Fruit fly (Drosophila melanogaster) whole organism, embryonic: Measurements from ENCODE around the gene tst.

ENCODE experiments used
- Ada2b ChIP-seq: fragments of 200-800 bp; sonication (Bioruptor generic); IDR thresholded peaks from 2 replicates; pipeline ENCODE4 v1.3.6; 2022; ENCODE audit warnings: missing biosample characterization, missing genetic modification characterization
- Antp ChIP-seq: fragments of 200-800 bp; sonication (Bioruptor generic); optimal IDR thresholded peaks from 3 replicates; lab custom pipeline; 2016; ENCODE audit warnings: missing biosample characterization, missing genetic modification characterization
- Atf-2 ChIP-seq: fragments of 200-800 bp; sonication (Bioruptor generic); optimal IDR thresholded peaks from 2 replicates; lab custom pipeline; 2016; ENCODE audit warnings: missing biosample characterization, missing genetic modification characterization
- Blimp-1 ChIP-seq: fragments of 200-800 bp; sonication (Bioruptor generic); optimal IDR thresholded peaks from 3 replicates; lab custom pipeline; 2018; ENCODE audit warnings: missing biosample characterization, missing genetic modification characterization, mild to moderate bottlenecking, moderate library complexity, missing genetic modification reagents
- CG10274 ChIP-seq: fragments of 200-800 bp; sonication (Bioruptor generic); optimal IDR thresholded peaks from 3 replicates; lab custom pipeline; 2017; ENCODE audit warnings: missing biosample characterization, mild to moderate bottlenecking, missing genetic modification characterization
- CG10366 ChIP-seq: fragments of 200-800 bp; sonication (Bioruptor generic); IDR thresholded peaks from 2 replicates; pipeline ENCODE4 v1.3.6; 2022; ENCODE audit warnings: missing biosample characterization, missing genetic modification characterization
- CG12236 ChIP-seq: fragments of 200-800 bp; sonication (Bioruptor generic); optimal IDR thresholded peaks from 2 replicates; lab custom pipeline; 2016; ENCODE audit warnings: missing biosample characterization, missing genetic modification characterization
- CG12769 ChIP-seq: fragments of 200-800 bp; sonication (Bioruptor generic); optimal IDR thresholded peaks from 2 replicates; lab custom pipeline; 2019; ENCODE audit warnings: missing biosample characterization, mild to moderate bottlenecking, missing genetic modification characterization, moderate library complexity
- CG15073 ChIP-seq: fragments of 200-800 bp; sonication (Bioruptor generic); optimal IDR thresholded peaks from 2 replicates; lab custom pipeline; 2016; ENCODE audit warnings: missing biosample characterization, missing genetic modification characterization
- CG15479 ChIP-seq: fragments of 200-800 bp; sonication (Bioruptor generic); optimal IDR thresholded peaks from 3 replicates; lab custom pipeline; 2019; ENCODE audit warnings: missing biosample characterization, mild to moderate bottlenecking, missing genetic modification characterization, moderate library complexity
- CG15601 ChIP-seq: fragments of 200-800 bp; sonication (Bioruptor generic); optimal IDR thresholded peaks from 3 replicates; lab custom pipeline; 2019; ENCODE audit warnings: missing biosample characterization, mild to moderate bottlenecking, missing genetic modification characterization, moderate library complexity
- CG17802 ChIP-seq: fragments of 200-800 bp; sonication (Bioruptor generic); optimal IDR thresholded peaks from 2 replicates; lab custom pipeline; 2018; ENCODE audit warnings: missing biosample characterization, mild to moderate bottlenecking, missing genetic modification characterization, moderate library complexity
- CG18011 ChIP-seq: fragments of 200-800 bp; sonication (Bioruptor generic); optimal IDR thresholded peaks from 2 replicates; lab custom pipeline; 2017; ENCODE audit warnings: missing biosample characterization, missing genetic modification characterization, mild to moderate bottlenecking, moderate library complexity, missing genotype
- CG2678 ChIP-seq: fragments of 200-800 bp; sonication (Bioruptor generic); optimal IDR thresholded peaks from 3 replicates; lab custom pipeline; 2019; ENCODE audit warnings: missing biosample characterization, mild to moderate bottlenecking, missing genetic modification characterization, moderate library complexity
- CG31224 ChIP-seq: fragments of 200-800 bp; sonication (Bioruptor generic); IDR thresholded peaks from 2 replicates; pipeline ENCODE4 v1.3.6; 2022; ENCODE audit warnings: missing biosample characterization, missing genetic modification characterization
- CG4424 ChIP-seq: fragments of 200-800 bp; sonication (Bioruptor generic); optimal IDR thresholded peaks from 3 replicates; lab custom pipeline; 2016; ENCODE audit warnings: missing biosample characterization, missing genetic modification characterization
- CG4617 ChIP-seq: fragments of 200-800 bp; sonication (Bioruptor generic); optimal IDR thresholded peaks from 3 replicates; lab custom pipeline; 2016; ENCODE audit warnings: missing biosample characterization, missing genetic modification characterization, borderline replicate concordance
- CG6683 ChIP-seq: fragments of 200-800 bp; sonication (Bioruptor generic); optimal IDR thresholded peaks from 2 replicates; lab custom pipeline; 2017; ENCODE audit warnings: missing biosample characterization, mild to moderate bottlenecking, missing genetic modification characterization, missing genetic modification reagents
- CG6765 ChIP-seq: fragments of 200-800 bp; sonication (Bioruptor generic); optimal IDR thresholded peaks from 3 replicates; lab custom pipeline; 2017; ENCODE audit warnings: missing biosample characterization, mild to moderate bottlenecking, missing genetic modification characterization
- CG7839 ChIP-seq: fragments of 200-800 bp; sonication (Bioruptor generic); optimal IDR thresholded peaks from 3 replicates; lab custom pipeline; 2018; ENCODE audit warnings: missing biosample characterization, mild to moderate bottlenecking, missing genetic modification characterization, moderate library complexity
- CG7987 ChIP-seq: fragments of 200-800 bp; sonication (Bioruptor generic); optimal IDR thresholded peaks from 2 replicates; lab custom pipeline; 2018; ENCODE audit warnings: missing biosample characterization, mild to moderate bottlenecking, missing genetic modification characterization, moderate library complexity
- CG8089 ChIP-seq: fragments of 200-800 bp; sonication (Bioruptor generic); optimal IDR thresholded peaks from 3 replicates; lab custom pipeline; 2016; ENCODE audit warnings: missing biosample characterization, missing genetic modification characterization
- CG9609 ChIP-seq: fragments of 200-800 bp; sonication (Bioruptor generic); optimal IDR thresholded peaks from 3 replicates; lab custom pipeline; 2016; ENCODE audit warnings: missing biosample characterization, missing genetic modification characterization
- E2f1 ChIP-seq: fragments of 200-800 bp; sonication (Bioruptor generic); IDR thresholded peaks from 2 replicates; pipeline ENCODE4 v1.3.6; 2022; ENCODE audit warnings: missing biosample characterization, missing genetic modification characterization
- Eip74EF ChIP-seq, 2 experiments: fragments of 200-800 bp in 1 of 2; fragments of >200 bp in 1 of 2; sonication (Bioruptor generic) in 1 of 2; optimal IDR thresholded peaks; 2 replicates each; lab custom pipeline; 2017 to 2019; ENCODE audit warnings: missing biosample characterization in 2 of 2, missing genetic modification characterization in 2 of 2, mild to moderate bottlenecking in 1 of 2, moderate library complexity in 1 of 2
- Elba2 ChIP-seq: fragments of 200-800 bp; sonication (Bioruptor generic); optimal IDR thresholded peaks from 3 replicates; lab custom pipeline; 2016; ENCODE audit warnings: missing biosample characterization, missing genetic modification characterization
- Gug ChIP-seq: fragments of 200-800 bp; sonication (Bioruptor generic); IDR thresholded peaks from 4 replicates; pipeline ENCODE4 v1.3.6; 2022; ENCODE audit warnings: missing biosample characterization, missing genetic modification characterization
- Hey ChIP-seq: fragments of 200-800 bp; sonication (Bioruptor generic); optimal IDR thresholded peaks from 3 replicates; lab custom pipeline; 2018; ENCODE audit warnings: missing biosample characterization, mild to moderate bottlenecking, missing genetic modification characterization
- Hmr ChIP-seq: fragments of 200-800 bp; sonication (Bioruptor generic); optimal IDR thresholded peaks from 3 replicates; lab custom pipeline; 2017; ENCODE audit warnings: mild to moderate bottlenecking, missing biosample characterization, missing genetic modification reagents, missing genetic modification characterization
- Lhr ChIP-seq: fragments of 200-800 bp; sonication (Bioruptor generic); optimal IDR thresholded peaks from 3 replicates; lab custom pipeline; 2017; ENCODE audit warnings: mild to moderate bottlenecking, missing biosample characterization, missing genetic modification reagents, missing genetic modification characterization
- MBD-R2 ChIP-seq: fragments of 200-800 bp; sonication (Bioruptor generic); IDR thresholded peaks from 2 replicates; pipeline ENCODE4 v1.3.6; 2022; ENCODE audit warnings: missing biosample characterization, missing genetic modification characterization
- Neu2 ChIP-seq: fragments of 200-800 bp; sonication (Bioruptor generic); optimal IDR thresholded peaks from 3 replicates; lab custom pipeline; 2016; ENCODE audit warnings: missing biosample characterization, missing genetic modification characterization, borderline replicate concordance
- Tbp ChIP-seq: fragments of >200 bp; optimal IDR thresholded peaks from 2 replicates; lab custom pipeline; 2018; ENCODE audit warnings: missing biosample characterization, missing genetic modification characterization
- ac ChIP-seq: fragments of 200-800 bp; sonication (Bioruptor generic); optimal IDR thresholded peaks from 3 replicates; lab custom pipeline; 2017; ENCODE audit warnings: missing biosample characterization, mild to moderate bottlenecking, missing genetic modification characterization
- al ChIP-seq: fragments of 200-800 bp; sonication (Bioruptor generic); IDR thresholded peaks from 2 replicates; pipeline ENCODE4 v1.3.6; 2022; ENCODE audit warnings: missing biosample characterization, missing genetic modification characterization
- grn ChIP-seq: fragments of 200-800 bp; sonication (Bioruptor generic); optimal IDR thresholded peaks from 3 replicates; lab custom pipeline; 2017; ENCODE audit warnings: missing biosample characterization, missing genetic modification characterization
- lab ChIP-seq: fragments of 200-800 bp; sonication (Bioruptor generic); optimal IDR thresholded peaks from 3 replicates; lab custom pipeline; 2017; ENCODE audit warnings: missing biosample characterization, missing genetic modification characterization, mild to moderate bottlenecking, moderate library complexity, missing genetic modification reagents
- lilli ChIP-seq: fragments of 200-800 bp; sonication (Bioruptor generic); optimal IDR thresholded peaks from 3 replicates; lab custom pipeline; 2016; ENCODE audit warnings: missing biosample characterization, missing genetic modification characterization
- mam ChIP-seq: fragments of 200-800 bp; sonication (Bioruptor generic); optimal IDR thresholded peaks from 3 replicates; lab custom pipeline; 2016; ENCODE audit warnings: missing biosample characterization, missing genetic modification characterization
- nmo ChIP-seq: fragments of 200-800 bp; sonication (Bioruptor generic); optimal IDR thresholded peaks from 2 replicates; lab custom pipeline; 2018; ENCODE audit warnings: missing biosample characterization, mild to moderate bottlenecking, missing genetic modification characterization, moderate library complexity
- nom ChIP-seq: fragments of 200-800 bp; sonication (Bioruptor generic); optimal IDR thresholded peaks from 2 replicates; lab custom pipeline; 2017; ENCODE audit warnings: missing biosample characterization, missing genetic modification characterization, mild to moderate bottlenecking, moderate library complexity, missing genetic modification reagents
- oc ChIP-seq: fragments of 200-800 bp; sonication (Bioruptor generic); optimal IDR thresholded peaks from 2 replicates; lab custom pipeline; 2018; ENCODE audit warnings: missing biosample characterization, mild to moderate bottlenecking, missing genetic modification characterization, moderate library complexity
- repo ChIP-seq: fragments of 200-800 bp; sonication (Bioruptor generic); optimal IDR thresholded peaks from 2 replicates; lab custom pipeline; 2016; ENCODE audit warnings: missing biosample characterization, missing genetic modification characterization
- row ChIP-seq: fragments of 200-800 bp; sonication (Bioruptor generic); IDR thresholded peaks from 3 replicates; pipeline ENCODE4 v1.3.6; 2022; ENCODE audit warnings: missing biosample characterization, missing genetic modification characterization
- run ChIP-seq: fragments of 200-800 bp; sonication (Bioruptor generic); optimal IDR thresholded peaks from 3 replicates; lab custom pipeline; 2018; ENCODE audit warnings: missing biosample characterization, mild to moderate bottlenecking, missing genetic modification characterization
- scrt ChIP-seq: fragments of 200-800 bp; sonication (Bioruptor generic); optimal IDR thresholded peaks from 2 replicates; lab custom pipeline; 2018; ENCODE audit warnings: missing biosample characterization, mild to moderate bottlenecking, missing genetic modification characterization, moderate library complexity
- shn ChIP-seq: fragments of 200-800 bp; sonication (Bioruptor generic); optimal IDR thresholded peaks from 3 replicates; lab custom pipeline; 2016; ENCODE audit warnings: missing biosample characterization, missing genetic modification characterization
- sim ChIP-seq: fragments of 200-800 bp; sonication (Bioruptor generic); IDR thresholded peaks from 2 replicates; pipeline ENCODE4 v1.3.6; 2022; ENCODE audit warnings: missing biosample characterization, missing genetic modification characterization
- sisA ChIP-seq: fragments of 200-800 bp; sonication (Bioruptor generic); IDR thresholded peaks from 2 replicates; pipeline ENCODE4 v1.3.6; 2022; ENCODE audit warnings: missing biosample characterization, missing genetic modification characterization
- stwl ChIP-seq: fragments of 200-800 bp; sonication (Bioruptor generic); optimal IDR thresholded peaks from 3 replicates; lab custom pipeline; 2018; ENCODE audit warnings: missing biosample characterization, mild to moderate bottlenecking, missing genetic modification characterization, moderate library complexity
- vvl ChIP-seq: fragments of 200-800 bp; sonication (Bioruptor generic); IDR thresholded peaks from 2 replicates; pipeline ENCODE4 v1.3.6; 2022; ENCODE audit warnings: missing biosample characterization, missing genetic modification characterization

Gene tst

dm6 chr3R:23740968-23741367, 31.7 kb downstream of the tst start:
- TF ChIP-seq CG8089 = no peak
- no peak for TF ChIP-seq sim (GFP tag; lab: Robert Waterston, UW)
- no peak for TF ChIP-seq Atf-2 (GFP tag; lab: Kevin White, UChicago)
- TF ChIP-seq repo (GFP tag; lab: Kevin White, UChicago) = no peak
- TF ChIP-seq CG10274 (GFP tag; lab: Kevin White, UChicago) = no peak
- TF ChIP-seq Hmr (GFP tag; lab: Kevin White, UChicago) = no peak
- TF ChIP-seq CG15601 = no peak
- no peak for TF ChIP-seq CG7839
- peak; percentile 4 for TF ChIP-seq oc (tag; lab: Kevin White, UChicago)
- no peak for TF ChIP-seq nom (GFP tag; lab: Kevin White, UChicago)
- TF ChIP-seq CG12769 = peak; percentile 13
- TF ChIP-seq CG7987 (GFP tag; lab: Kevin White, UChicago) = no peak
- no peak for TF ChIP-seq scrt
- no peak for TF ChIP-seq CG15073 (GFP tag; lab: Kevin White, UChicago)
- TF ChIP-seq CG12236 (GFP tag; lab: Kevin White, UChicago) = no peak
- TF ChIP-seq Neu2 (GFP tag; lab: Kevin White, UChicago) = no peak
- TF ChIP-seq Gug (GFP tag; lab: Robert Waterston, UW) = no peak
- TF ChIP-seq CG9609 = no peak
- no peak for TF ChIP-seq CG6683 (GFP tag; lab: Kevin White, UChicago)
- no peak for TF ChIP-seq CG4617 (GFP tag; lab: Kevin White, UChicago)
- no peak for TF ChIP-seq CG2678 (tag; lab: Kevin White, UChicago)
- no peak for TF ChIP-seq CG10366 (GFP tag; lab: Robert Waterston, UW)
- TF ChIP-seq CG15479 (GFP tag; lab: Kevin White, UChicago) = no peak
- no peak for TF ChIP-seq CG31224 (GFP tag; lab: Robert Waterston, UW)
- no peak for TF ChIP-seq row (GFP tag; lab: Robert Waterston, UW)
- TF ChIP-seq Hey (tag; lab: Kevin White, UChicago) = no peak
- TF ChIP-seq lab (GFP tag; lab: Kevin White, UChicago) = no peak
- TF ChIP-seq Blimp-1 (GFP tag; lab: Kevin White, UChicago) = peak; percentile 91
- TF ChIP-seq CG17802 = no peak
- no peak for TF ChIP-seq Lhr (GFP tag; lab: Kevin White, UChicago)
- TF ChIP-seq sisA = no peak
- TF ChIP-seq ac = no peak
- TF ChIP-seq Tbp (GFP tag; lab: Kevin White, UChicago) = no peak
- no peak for TF ChIP-seq mam
- no peak for TF ChIP-seq nmo (GFP tag; lab: Kevin White, UChicago)
- TF ChIP-seq lilli = no peak
- no peak for TF ChIP-seq CG6765
- no peak for TF ChIP-seq stwl
- TF ChIP-seq vvl (GFP tag; lab: Robert Waterston, UW) = peak; percentile 50; the same call in 1 of the 2 replicates
- TF ChIP-seq Ada2b (GFP tag; lab: Robert Waterston, UW) = no peak
- no peak for TF ChIP-seq CG18011
- no peak for TF ChIP-seq shn (GFP tag; lab: Kevin White, UChicago)
- TF ChIP-seq Antp (GFP tag; lab: Kevin White, UChicago) = no peak
- peak; percentile 12 for TF ChIP-seq run (tag; lab: Kevin White, UChicago)
- no peak for TF ChIP-seq Elba2
- no peak for TF ChIP-seq CG4424 (GFP tag; lab: Kevin White, UChicago)
- TF ChIP-seq Eip74EF (GFP tag; optimal IDR thresholded peaks at IDR 0.05; lab: Kevin White, UChicago) = no peak
- TF ChIP-seq al (GFP tag; lab: Robert Waterston, UW) = no peak
- TF ChIP-seq MBD-R2 (GFP tag; lab: Robert Waterston, UW) = no peak
- TF ChIP-seq E2f1 (GFP tag; lab: Robert Waterston, UW) = no peak
- TF ChIP-seq grn = peak; percentile 33
